Fruit fly (Drosophila melanogaster): ENCODE results near the gene Glut1.
A peak's percentile ranks its signal among the peaks of the same experiment; 100 is the strongest.

Gene Glut1

DNA sequence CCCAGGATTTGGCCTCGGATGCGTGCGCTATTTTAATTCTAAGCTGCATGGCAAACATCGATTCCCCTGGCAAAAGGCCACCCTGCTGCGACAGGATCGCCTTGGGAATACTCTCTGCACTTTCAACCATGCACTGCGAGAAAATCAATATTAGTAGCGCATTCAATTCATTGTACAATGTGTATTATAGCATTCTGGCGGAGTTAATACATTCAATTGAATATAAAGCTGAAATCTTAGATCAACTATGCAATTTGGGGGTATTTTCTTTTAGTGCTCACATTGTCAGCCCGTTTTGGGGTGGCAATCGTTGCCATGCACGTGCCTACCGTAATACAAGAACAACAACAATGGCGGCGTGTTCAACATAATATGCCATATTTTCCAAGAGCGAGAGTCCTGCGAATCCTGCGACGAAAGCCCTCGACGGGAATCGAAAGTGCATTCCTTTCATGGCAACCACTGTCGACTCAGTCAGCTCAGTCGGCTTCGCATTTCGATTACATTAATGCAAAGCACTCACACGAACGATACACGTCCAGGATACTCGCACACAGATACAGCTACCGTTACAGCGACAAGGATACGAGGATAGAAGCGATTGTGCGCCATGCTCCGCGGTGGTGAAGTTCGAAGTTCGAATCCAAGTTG is 6.1 kb upstream of the Glut1 start (continued):
- TF ChIP-seq CG15336 (GFP tag; IDR thresholded peaks at IDR 0.05) (no peak), CG11294 (GFP tag; IDR thresholded peaks at IDR 0.05) (no peak), salr (GFP tag; optimal IDR thresholded peaks at IDR 0.05) (peak in 1 of 2 experiments; percentile 25), achi (GFP tag; optimal IDR thresholded peaks at IDR 0.05) (no peak), CG7368 (GFP tag; optimal IDR thresholded peaks at IDR 0.05) (peak; percentile 15), cyc (GFP tag; optimal IDR thresholded peaks at IDR 0.05) (peak; percentile 59), Met (GFP tag; optimal IDR thresholded peaks at IDR 0.05) (peak; percentile 62), CG3032 (tag; optimal IDR thresholded peaks at IDR 0.05) (peak; percentile 43), Sox102F (GFP tag; optimal IDR thresholded peaks at IDR 0.05) (peak; percentile 56), eg (GFP tag; IDR thresholded peaks at IDR 0.05) (no peak), Eip93F (GFP tag; optimal IDR thresholded peaks at IDR 0.05) (no peak), net (GFP tag; optimal IDR thresholded peaks at IDR 0.05) (peak; percentile 9), CG10631 (GFP tag; optimal IDR thresholded peaks at IDR 0.05) (no peak)

DNA sequence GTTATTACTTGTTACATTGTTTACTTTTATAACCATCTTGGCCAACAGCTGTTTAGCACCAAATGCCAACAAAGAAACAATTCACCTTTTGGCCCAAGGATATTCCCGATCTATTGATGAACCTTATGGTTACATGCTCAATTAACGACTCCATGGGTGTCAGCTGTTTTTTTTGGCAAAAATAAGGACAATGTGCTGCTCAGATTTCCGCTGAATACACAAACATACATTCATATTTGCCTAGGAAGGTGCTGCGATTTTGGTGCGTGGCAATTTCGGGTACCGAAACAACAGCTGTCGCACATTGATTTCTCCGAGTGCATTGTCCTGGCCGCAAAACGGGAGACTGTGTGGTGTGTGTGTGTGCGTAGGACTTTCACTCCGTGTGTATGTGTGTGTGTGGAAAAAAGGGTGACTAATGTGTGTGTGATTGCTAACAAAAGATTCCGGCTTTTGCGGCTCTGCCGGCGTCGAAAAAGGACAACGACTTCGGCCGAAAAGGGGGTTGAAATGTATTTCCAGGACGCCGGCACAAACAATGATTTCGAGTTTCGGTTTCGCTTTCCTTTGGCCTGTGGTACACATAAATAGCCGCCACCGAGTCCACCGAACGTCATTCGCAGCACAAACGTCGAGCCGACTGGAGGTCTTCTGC is 5.2 kb upstream of the Glut1 start, which contains the start of gene nerfin-1:
Gene nerfin-1, plus strand, starts transcription at position 605 of the 655 bp plus-strand sequence.
- TF ChIP-seq Blimp-1 (GFP tag; optimal IDR thresholded peaks at IDR 0.05) (no peak), Hr38 (GFP tag; optimal IDR thresholded peaks at IDR 0.05) (no peak), CG8632 (GFP tag; optimal IDR thresholded peaks at IDR 0.05) (no peak), Eip75B (GFP tag; optimal IDR thresholded peaks at IDR 0.05) (no peak), salr (GFP tag; optimal IDR thresholded peaks at IDR 0.05) (no peak), CG1621 (tag; optimal IDR thresholded peaks at IDR 0.05) (no peak), Met (GFP tag; optimal IDR thresholded peaks at IDR 0.05) (peak; percentile 50), CG3919 (GFP tag; optimal IDR thresholded peaks at IDR 0.05) (no peak), Eip93F (GFP tag; optimal IDR thresholded peaks at IDR 0.05) (no peak), CG11762 (GFP tag; optimal IDR thresholded peaks at IDR 0.05; ENCODE audit: insufficient read depth) (no peak), CG34406 (GFP tag; optimal IDR thresholded peaks at IDR 0.05) (no peak), cyc (GFP tag; optimal IDR thresholded peaks at IDR 0.05) (no peak), CG6854 (GFP tag; optimal IDR thresholded peaks at IDR 0.05) (no peak), Eip78C (GFP tag) (no peak), achi (GFP tag; optimal IDR thresholded peaks at IDR 0.05) (peak; percentile 2), OdsH (GFP tag; optimal IDR thresholded peaks at IDR 0.05) (no peak), CG31627 (GFP tag; optimal IDR thresholded peaks at IDR 0.05) (peak; percentile 12), acj6 (GFP tag; optimal IDR thresholded peaks at IDR 0.05) (no peak), net (GFP tag; optimal IDR thresholded peaks at IDR 0.05) (no peak), CG6792 (GFP tag; optimal IDR thresholded peaks at IDR 0.05) (no peak), lz (GFP tag; optimal IDR thresholded peaks at IDR 0.05) (peak; percentile 3), dsx (GFP tag; optimal IDR thresholded peaks at IDR 0.05; ENCODE audit: poor library complexity, severe bottlenecking) (no peak), CG9139 (GFP tag; optimal IDR thresholded peaks at IDR 0.05) (no peak), CG6163 (GFP tag; IDR thresholded peaks at IDR 0.05) (no peak), Sox14 (GFP tag; optimal IDR thresholded peaks at IDR 0.05) (no peak), CG4318 (GFP tag; optimal IDR thresholded peaks at IDR 0.05) (no peak), svp (GFP tag) (no peak), eg (GFP tag; IDR thresholded peaks at IDR 0.05) (no peak), Gug (GFP tag; IDR thresholded peaks at IDR 0.05) (no peak), Sox102F (GFP tag; optimal IDR thresholded peaks at IDR 0.05) (no peak), fd85E (GFP tag; optimal IDR thresholded peaks at IDR 0.05) (no peak), fd59A (GFP tag; optimal IDR thresholded peaks at IDR 0.05) (no peak), esn (GFP tag; optimal IDR thresholded peaks at IDR 0.05) (peak; percentile 8), pdm3 (GFP tag; optimal IDR thresholded peaks at IDR 0.05) (peak; percentile 5), vri (GFP tag; optimal IDR thresholded peaks at IDR 0.05) (no peak), CG16779 (tag; optimal IDR thresholded peaks at IDR 0.05) (no peak), CG8319 (GFP tag; optimal IDR thresholded peaks at IDR 0.05) (no peak), Ets21C (GFP tag; optimal IDR thresholded peaks at IDR 0.05) (no peak), fkh (GFP tag; optimal IDR thresholded peaks at IDR 0.05) (no peak), Hr39 (GFP tag; optimal IDR thresholded peaks at IDR 0.05) (peak; percentile 25), Hr4 (GFP tag; optimal IDR thresholded peaks at IDR 0.05) (no peak), Smox (GFP tag; optimal IDR thresholded peaks at IDR 0.05) (peak; percentile 22), CG6276 (GFP tag; optimal IDR thresholded peaks at IDR 0.05) (no peak)

Data from whole organism, prepupa.